Worm (Caenorhabditis elegans) whole organism, L4 larva: ENCODE results near the gene K08C7.7.

Experiments
- ZK337.2 ChIP-seq: fragments of 200-800 bp; sonication (Bioruptor generic); IDR thresholded peaks from 2 replicates; pipeline ENCODE4 v1.3.6; 2022; ENCODE audit warnings: missing genetic modification reagents, missing genetic modification characterization, missing compliant biosample characterization
- aly-2 ChIP-seq: sonication (generic microtip); optimal IDR thresholded peaks from 2 replicates; lab custom pipeline; 2018; ENCODE audit warnings: missing biosample characterization, missing genetic modification characterization
- lim-7 ChIP-seq: fragments of 200-800 bp; sonication (Bioruptor generic); IDR thresholded peaks from 2 replicates; pipeline ENCODE4 v1.3.6; 2022; ENCODE audit warnings: missing genetic modification characterization, missing compliant biosample characterization
- lin-15B ChIP-seq: fragments of 150-350 bp; sonication (generic microtip); optimal IDR thresholded peaks from 3 replicates; lab custom pipeline; 2014; ENCODE audit warnings: missing biosample characterization, missing genetic modification characterization
- nhr-237 ChIP-seq: sonication (generic microtip); optimal IDR thresholded peaks from 2 replicates; lab custom pipeline; 2017; ENCODE audit warnings: missing biosample characterization, missing genetic modification characterization
- pha-4 ChIP-seq, 2 experiments: fragments of 150-350 bp in 1 of 2; fragments of 200-800 bp in 1 of 2; sonication (Bioruptor generic) in 1 of 2; IDR thresholded peaks in 1 of 2; optimal IDR thresholded peaks in 1 of 2; 2 replicates each; pipeline versions ENCODE4 v1.3.6 to Lab custom; 2014 to 2022; ENCODE audit warnings: missing genetic modification characterization in 2 of 2, missing genetic modification reagents in 2 of 2, missing biosample characterization in 1 of 2, missing compliant biosample characterization in 1 of 2
- set-16 ChIP-seq: fragments of 200-800 bp; sonication (Bioruptor generic); IDR thresholded peaks from 2 replicates; pipeline ENCODE4 v1.3.6; 2022; ENCODE audit warnings: missing genetic modification reagents, missing genetic modification characterization, missing compliant biosample characterization

- TF ChIP-seq aly-2 = no peak
- TF ChIP-seq lin-15B (tag; lab: Kevin White, UChicago) = no peak
- TF ChIP-seq nhr-237 = no peak
- TF ChIP-seq pha-4 (GFP tag; IDR thresholded peaks at IDR 0.05; lab: Robert Waterston, UW) = no peak
- no peak for TF ChIP-seq pha-4 (tag; optimal IDR thresholded peaks at IDR 0.05; lab: Kevin White, UChicago)
- TF ChIP-seq lim-7 (GFP tag; lab: Robert Waterston, UW) = no peak
- TF ChIP-seq set-16 = no peak
- no peak for TF ChIP-seq ZK337.2 (GFP tag; lab: Robert Waterston, UW)
Observed at ce11 chrIV:10638977-10639376, 25.3 kb upstream of the K08C7.7 start, which contains the start of gene F56C4.2.
